Worm (Caenorhabditis elegans): ENCODE results near the gene ZC132.11.
"Not testable (repeated sequence)": the region's sequence is repeated elsewhere in the genome, so short reads cannot be mapped to it uniquely, and the experiment has no call there.

The ZC132.11 gene

ce11 chrV:4304240-4304639 is 5.8 kb upstream of the ZC132.11 start:
- no peak for TF ChIP-seq W03F9.2 (tag; optimal IDR thresholded peaks at IDR 0.05)
- TF ChIP-seq dao-5 (tag; optimal IDR thresholded peaks at IDR 0.05), result no peak
- TF ChIP-seq him-1 (tag; optimal IDR thresholded peaks at IDR 0.05), result no peak

ce11 chrV:4303793-4304192 is 5.3 kb upstream of the ZC132.11 start:
- TF ChIP-seq W03F9.2 (tag; optimal IDR thresholded peaks at IDR 0.05), result no peak
- no peak for TF ChIP-seq him-1 (tag; optimal IDR thresholded peaks at IDR 0.05)
- no peak for TF ChIP-seq dao-5 (tag; optimal IDR thresholded peaks at IDR 0.05)

- no peak for TF ChIP-seq dao-5 (tag; optimal IDR thresholded peaks at IDR 0.05)
- TF ChIP-seq W03F9.2 (tag; optimal IDR thresholded peaks at IDR 0.05), result no peak
- TF ChIP-seq him-1 (tag; optimal IDR thresholded peaks at IDR 0.05), result no peak
These were observed 4.4 kb upstream of the ZC132.11 start for ce11 chrV:4302842-4303241.

ce11 chrV:4299741-4300140 is 1.3 kb upstream of the ZC132.11 start, which contains the start of gene ZC132.3:
Gene ZC132.3, minus strand, starts transcription at chrV:4299841.
- TF ChIP-seq him-1 (tag; optimal IDR thresholded peaks at IDR 0.05) (no peak), W03F9.2 (tag; optimal IDR thresholded peaks at IDR 0.05) (no peak), dao-5 (tag; optimal IDR thresholded peaks at IDR 0.05) (no peak)

ce11 chrV:4295920-4296319 is 2.6 kb downstream of the ZC132.11 start, which contains the start of gene F47D2.11:
Gene F47D2.11, minus strand, starts transcription at chrV:4296020.
- TF ChIP-seq W03F9.2 (tag; optimal IDR thresholded peaks at IDR 0.05), result no peak
- TF ChIP-seq him-1 (tag; optimal IDR thresholded peaks at IDR 0.05), result no peak
- TF ChIP-seq dao-5 (tag; optimal IDR thresholded peaks at IDR 0.05), result no peak

- not testable (repeated sequence) for TF ChIP-seq W03F9.2, dao-5, him-1 (tag; optimal IDR thresholded peaks at IDR 0.05)
These were observed 5.1 kb downstream of the ZC132.11 start, which contains the start of gene srh-194 for ce11 chrV:4293425-4293824. Gene srh-194, minus strand, starts transcription at chrV:4293525.

- TF ChIP-seq him-1, dao-5, W03F9.2 (tag; optimal IDR thresholded peaks at IDR 0.05): not testable (repeated sequence)
These were observed 8.4 kb downstream of the ZC132.11 start, which contains the start of gene srh-193 for ce11 chrV:4290093-4290492. Gene srh-193, minus strand, starts transcription at chrV:4290193.

ce11 chrV:4284737-4285136 is 13.7 kb downstream of the ZC132.11 start, which contains the start of gene srt-19:
Gene srt-19, plus strand, starts transcription at chrV:4285037.
- TF ChIP-seq him-1, dao-5, W03F9.2 (tag; optimal IDR thresholded peaks at IDR 0.05): not testable (repeated sequence)

- TF ChIP-seq dao-5, W03F9.2, him-1 (tag; optimal IDR thresholded peaks at IDR 0.05): not testable (repeated sequence)
These were observed 16.8 kb downstream of the ZC132.11 start, which contains the start of gene srt-37 for ce11 chrV:4281699-4282098. Gene srt-37, minus strand, starts transcription at chrV:4281799.

- not testable (repeated sequence) for TF ChIP-seq dao-5, him-1, W03F9.2 (tag; optimal IDR thresholded peaks at IDR 0.05)
These were observed 19.7 kb downstream of the ZC132.11 start, which contains the start of gene srt-20 for ce11 chrV:4278735-4279134. Gene srt-20, minus strand, starts transcription at chrV:4278835.

ce11 chrV:4273372-4273771 is 25.1 kb downstream of the ZC132.11 start:
- no peak for TF ChIP-seq dao-5 (tag; optimal IDR thresholded peaks at IDR 0.05)
- no peak for TF ChIP-seq W03F9.2 (tag; optimal IDR thresholded peaks at IDR 0.05)
- no peak for TF ChIP-seq him-1 (tag; optimal IDR thresholded peaks at IDR 0.05)

- not testable (repeated sequence) for TF ChIP-seq W03F9.2, dao-5, him-1 (tag; optimal IDR thresholded peaks at IDR 0.05)
These were observed 27.2 kb downstream of the ZC132.11 start, which contains the start of gene srt-38 for ce11 chrV:4271258-4271657. Gene srt-38, minus strand, starts transcription at chrV:4271358.

- TF ChIP-seq him-1, dao-5, W03F9.2 (tag; optimal IDR thresholded peaks at IDR 0.05): not testable (repeated sequence)
These were observed 30.3 kb downstream of the ZC132.11 start, which contains the start of gene srt-36 for ce11 chrV:4268213-4268612. Gene srt-36, minus strand, starts transcription at chrV:4268313.

ce11 chrV:4264516-4264915 is 34.0 kb downstream of the ZC132.11 start, which contains the start of gene srt-35:
Gene srt-35, minus strand, starts transcription at chrV:4264616.
- TF ChIP-seq dao-5 (tag; optimal IDR thresholded peaks at IDR 0.05) (no peak), W03F9.2 (tag; optimal IDR thresholded peaks at IDR 0.05) (no peak), him-1 (tag; optimal IDR thresholded peaks at IDR 0.05) (no peak)

All from whole organism, L4/young adult.